Fruit fly (Drosophila melanogaster) whole organism, embryonic: ENCODE results near the gene Mbs.

Experiments
- Aef1 ChIP-seq: fragments of 200-800 bp; sonication (Bioruptor generic); IDR thresholded peaks from 3 replicates; pipeline ENCODE4 v1.3.6; 2022; ENCODE audit warnings: missing biosample characterization, missing genetic modification characterization
- Antp ChIP-seq: fragments of 200-800 bp; sonication (Bioruptor generic); optimal IDR thresholded peaks from 3 replicates; lab custom pipeline; 2016; ENCODE audit warnings: missing biosample characterization, missing genetic modification characterization
- B-H1 ChIP-seq: fragments of 200-800 bp; sonication (Bioruptor generic); IDR thresholded peaks from 3 replicates; pipeline ENCODE4 v1.3.6; 2022; ENCODE audit warnings: missing biosample characterization, missing genetic modification characterization
- CG10267 ChIP-seq: fragments of 200-800 bp; sonication (Bioruptor generic); optimal IDR thresholded peaks from 2 replicates; lab custom pipeline; 2018; ENCODE audit warnings: missing biosample characterization, mild to moderate bottlenecking, missing genetic modification characterization, moderate library complexity
- CG10274 ChIP-seq: fragments of 200-800 bp; sonication (Bioruptor generic); optimal IDR thresholded peaks from 3 replicates; lab custom pipeline; 2017; ENCODE audit warnings: missing biosample characterization, mild to moderate bottlenecking, missing genetic modification characterization
- CG10543 ChIP-seq: fragments of 200-800 bp; sonication (Bioruptor generic); optimal IDR thresholded peaks from 3 replicates; lab custom pipeline; 2017; ENCODE audit warnings: missing biosample characterization, mild to moderate bottlenecking, missing genetic modification characterization, moderate library complexity
- CG10565 ChIP-seq: fragments of 200-800 bp; sonication (Bioruptor generic); optimal IDR thresholded peaks from 3 replicates; lab custom pipeline; 2016; ENCODE audit warnings: missing biosample characterization, mild to moderate bottlenecking, missing genetic modification characterization
- CG10654 ChIP-seq: fragments of 200-800 bp; sonication (Bioruptor generic); optimal IDR thresholded peaks from 2 replicates; lab custom pipeline; 2016; ENCODE audit warnings: missing biosample characterization, missing genetic modification characterization
- CG11723 ChIP-seq: fragments of 200-800 bp; sonication (Bioruptor generic); optimal IDR thresholded peaks from 2 replicates; lab custom pipeline; 2017; ENCODE audit warnings: missing biosample characterization, mild to moderate bottlenecking, missing genetic modification characterization
- CG12104 ChIP-seq: fragments of 200-800 bp; sonication (Bioruptor generic); optimal IDR thresholded peaks from 3 replicates; lab custom pipeline; 2016; ENCODE audit warnings: missing biosample characterization, missing genetic modification characterization
- CG12155 ChIP-seq: fragments of 200-800 bp; sonication (Bioruptor generic); optimal IDR thresholded peaks from 3 replicates; lab custom pipeline; 2016; ENCODE audit warnings: missing biosample characterization, missing genetic modification characterization
- CG12659 ChIP-seq: fragments of 200-800 bp; sonication (Bioruptor generic); optimal IDR thresholded peaks from 3 replicates; lab custom pipeline; 2017; ENCODE audit warnings: mild to moderate bottlenecking, missing biosample characterization, missing genetic modification reagents, missing genetic modification characterization
- CG13775 ChIP-seq: fragments of 200-800 bp; sonication (Bioruptor generic); optimal IDR thresholded peaks from 3 replicates; lab custom pipeline; 2017; ENCODE audit warnings: missing biosample characterization, mild to moderate bottlenecking, missing genetic modification characterization
- CG14710 ChIP-seq: fragments of 200-800 bp; sonication (Bioruptor generic); optimal IDR thresholded peaks from 3 replicates; lab custom pipeline; 2019; ENCODE audit warnings: missing biosample characterization, mild to moderate bottlenecking, missing genetic modification characterization, moderate library complexity
- CG15011 ChIP-seq: fragments of 200-800 bp; sonication (Bioruptor generic); optimal IDR thresholded peaks from 3 replicates; lab custom pipeline; 2018; ENCODE audit warnings: missing biosample characterization, mild to moderate bottlenecking, missing genetic modification characterization
- CG1529 ChIP-seq: fragments of 200-800 bp; sonication (Bioruptor generic); optimal IDR thresholded peaks from 3 replicates; lab custom pipeline; 2018; ENCODE audit warnings: missing biosample characterization, missing genetic modification characterization
- CG17829 ChIP-seq: fragments of 200-800 bp; optimal IDR thresholded peaks from 2 replicates; lab custom pipeline; 2019; ENCODE audit warnings: missing biosample characterization, mild to moderate bottlenecking, missing genetic modification characterization, moderate library complexity
- CG17912 ChIP-seq: fragments of 200-800 bp; sonication (Bioruptor generic); optimal IDR thresholded peaks from 2 replicates; lab custom pipeline; 2018; ENCODE audit warnings: missing biosample characterization, mild to moderate bottlenecking, missing genetic modification characterization
- CG4360 ChIP-seq: fragments of 200-800 bp; sonication (Bioruptor generic); IDR thresholded peaks from 2 replicates; pipeline ENCODE4 v1.3.6; 2022; ENCODE audit warnings: missing biosample characterization, missing genetic modification characterization
- CG4424 ChIP-seq: fragments of 200-800 bp; sonication (Bioruptor generic); optimal IDR thresholded peaks from 3 replicates; lab custom pipeline; 2016; ENCODE audit warnings: missing biosample characterization, missing genetic modification characterization
- CG5180 ChIP-seq: fragments of 200-800 bp; sonication (Bioruptor generic); optimal IDR thresholded peaks from 3 replicates; lab custom pipeline; 2017; ENCODE audit warnings: missing biosample characterization, missing genetic modification characterization, mild to moderate bottlenecking, moderate library complexity, missing genetic modification reagents
- CG7357 ChIP-seq: fragments of 200-800 bp; sonication (Bioruptor generic); IDR thresholded peaks from 3 replicates; pipeline ENCODE4 v1.3.6; 2022; ENCODE audit warnings: missing biosample characterization, missing genetic modification characterization
- CG8359 ChIP-seq: fragments of 200-800 bp; sonication (Bioruptor generic); optimal IDR thresholded peaks from 2 replicates; lab custom pipeline; 2017; ENCODE audit warnings: missing biosample characterization, mild to moderate bottlenecking, missing genetic modification characterization, borderline replicate concordance
- CG9727 ChIP-seq: fragments of 200-800 bp; sonication (Bioruptor generic); optimal IDR thresholded peaks from 3 replicates; lab custom pipeline; 2017; ENCODE audit warnings: missing biosample characterization, mild to moderate bottlenecking, missing genetic modification characterization
- CHES-1-like ChIP-seq: fragments of 200-800 bp; sonication (Bioruptor generic); optimal IDR thresholded peaks from 2 replicates; lab custom pipeline; 2016; ENCODE audit warnings: missing biosample characterization, missing genetic modification characterization
- Doc3 ChIP-seq: fragments of 200-800 bp; sonication (Bioruptor generic); IDR thresholded peaks from 3 replicates; pipeline ENCODE4 v1.3.6; 2022; ENCODE audit warnings: missing biosample characterization, missing genetic modification characterization; ENCODE audit not compliant: partially characterized antibody
- Dp ChIP-seq: fragments of 200-800 bp; sonication (Bioruptor generic); optimal IDR thresholded peaks from 2 replicates; lab custom pipeline; 2018; ENCODE audit warnings: missing biosample characterization, mild to moderate bottlenecking, missing genetic modification characterization, moderate library complexity
- Ets65A ChIP-seq: fragments of 200-800 bp; sonication (Bioruptor generic); peaks from one replicate; lab custom pipeline; 2016; ENCODE audit warnings: missing biosample characterization, missing genetic modification characterization
- MBD-R2 ChIP-seq: fragments of 200-800 bp; sonication (Bioruptor generic); IDR thresholded peaks from 2 replicates; pipeline ENCODE4 v1.3.6; 2022; ENCODE audit warnings: missing biosample characterization, missing genetic modification characterization
- Max ChIP-seq: fragments of 200-800 bp; sonication (Bioruptor generic); optimal IDR thresholded peaks from 2 replicates; lab custom pipeline; 2016; ENCODE audit warnings: missing biosample characterization, mild to moderate bottlenecking, missing genetic modification characterization
- Myb ChIP-seq: fragments of 200-800 bp; sonication (Bioruptor generic); optimal IDR thresholded peaks from 2 replicates; lab custom pipeline; 2016; ENCODE audit warnings: missing biosample characterization, missing genetic modification characterization
- Rfx ChIP-seq: fragments of 200-800 bp; sonication (Bioruptor generic); IDR thresholded peaks from 2 replicates; pipeline ENCODE4 v1.3.6; 2022; ENCODE audit warnings: missing biosample characterization, missing genetic modification characterization
- Taf1 ChIP-seq: fragments of 200-800 bp; sonication (Bioruptor generic); IDR thresholded peaks from 2 replicates; pipeline ENCODE4 v1.3.6; 2022; ENCODE audit warnings: missing biosample characterization, missing genetic modification characterization
- Usf ChIP-seq: fragments of 200-800 bp; sonication (Bioruptor generic); optimal IDR thresholded peaks from 2 replicates; lab custom pipeline; 2017; ENCODE audit warnings: missing genotype, missing biosample characterization, missing genetic modification characterization
- az2 ChIP-seq: fragments of 200-800 bp; sonication (Bioruptor generic); optimal IDR thresholded peaks from 3 replicates; lab custom pipeline; 2016; ENCODE audit warnings: missing biosample characterization, missing genetic modification characterization
- bigmax ChIP-seq: fragments of 200-800 bp; sonication (Bioruptor generic); optimal IDR thresholded peaks from 2 replicates; lab custom pipeline; 2018; ENCODE audit warnings: missing biosample characterization, mild to moderate bottlenecking, missing genetic modification characterization
- bsh ChIP-seq, 2 experiments: fragments of 200-800 bp; sonication (Bioruptor generic); optimal IDR thresholded peaks; 2 replicates each; lab custom pipeline; 2017 to 2018; ENCODE audit warnings: mild to moderate bottlenecking in 2 of 2, missing biosample characterization in 2 of 2, missing genetic modification characterization in 2 of 2, moderate library complexity in 1 of 2
- cwo ChIP-seq: fragments of 200-800 bp; sonication (Bioruptor generic); optimal IDR thresholded peaks from 3 replicates; lab custom pipeline; 2017; ENCODE audit warnings: missing biosample characterization, missing genetic modification characterization, mild to moderate bottlenecking, moderate library complexity, missing genetic modification reagents
- dpn ChIP-seq, 2 experiments: fragments of 200-800 bp; sonication (Bioruptor generic); optimal IDR thresholded peaks; 3 replicates each; lab custom pipeline; 2016; ENCODE audit warnings: missing biosample characterization in 2 of 2, missing genetic modification characterization in 2 of 2
- emc ChIP-seq: fragments of 200-800 bp; sonication (Bioruptor generic); optimal IDR thresholded peaks from 2 replicates; lab custom pipeline; 2016; ENCODE audit warnings: missing biosample characterization, missing genetic modification characterization
- lab ChIP-seq: fragments of 200-800 bp; sonication (Bioruptor generic); optimal IDR thresholded peaks from 3 replicates; lab custom pipeline; 2017; ENCODE audit warnings: missing biosample characterization, missing genetic modification characterization, mild to moderate bottlenecking, moderate library complexity, missing genetic modification reagents
- row ChIP-seq: fragments of 200-800 bp; sonication (Bioruptor generic); IDR thresholded peaks from 3 replicates; pipeline ENCODE4 v1.3.6; 2022; ENCODE audit warnings: missing biosample characterization, missing genetic modification characterization
- sd ChIP-seq: fragments of 200-800 bp; sonication (Bioruptor generic); optimal IDR thresholded peaks from 3 replicates; lab custom pipeline; 2018; ENCODE audit warnings: missing biosample characterization, mild to moderate bottlenecking, missing genetic modification characterization, moderate library complexity
- sens ChIP-seq: fragments of 200-800 bp; sonication (Bioruptor generic); peaks from one replicate; lab custom pipeline; 2016; ENCODE audit warnings: missing biosample characterization, missing genetic modification characterization
- sug ChIP-seq: fragments of 200-800 bp; optimal IDR thresholded peaks from 2 replicates; lab custom pipeline; 2019; ENCODE audit warnings: missing biosample characterization, mild to moderate bottlenecking, missing genetic modification characterization, moderate library complexity
- tin ChIP-seq: fragments of 200-800 bp; sonication (Bioruptor generic); optimal IDR thresholded peaks from 3 replicates; lab custom pipeline; 2016; ENCODE audit warnings: missing biosample characterization, missing genetic modification characterization
- wdn ChIP-seq: fragments of 200-800 bp; sonication (Bioruptor generic); IDR thresholded peaks from 2 replicates; pipeline ENCODE4 v1.3.6; 2022; ENCODE audit warnings: missing biosample characterization, missing genetic modification characterization
- zf30C ChIP-seq: fragments of 200-800 bp; sonication (Bioruptor generic); optimal IDR thresholded peaks from 3 replicates; lab custom pipeline; 2018; ENCODE audit warnings: missing biosample characterization, mild to moderate bottlenecking, missing genetic modification characterization
- zfh2 ChIP-seq: fragments of 200-800 bp; sonication (Bioruptor generic); optimal IDR thresholded peaks from 2 replicates; lab custom pipeline; 2016; ENCODE audit warnings: missing biosample characterization, missing genetic modification characterization

Gene Mbs

dm6 chr3L:16060806-16061600, 9.2 kb downstream of the Mbs start (continued):
- TF ChIP-seq CHES-1-like (peak; percentile 14), wdn (GFP tag; lab: Robert Waterston, UW) (0 out of 2 replicates have a peak, but pooled peaks have one; percentile 7), CG5180 (peak; percentile 17), sug (tag; lab: Kevin White, UChicago) (no peak), Ets65A (peak; percentile 82), Dp (GFP tag; lab: Kevin White, UChicago) (no peak), CG10543 (GFP tag; lab: Kevin White, UChicago) (peak; percentile 56), bsh (GFP tag; optimal IDR thresholded peaks at IDR 0.05; lab: Kevin White, UChicago) (peak in 1 of 2 experiments; percentile 51), row (GFP tag; lab: Robert Waterston, UW) (peak; percentile 61; the same call in 2 of the 3 replicates), CG7357 (GFP tag; lab: Robert Waterston, UW) (0 out of 3 replicates have a peak, but pooled peaks have one; percentile 16), Taf1 (GFP tag; lab: Robert Waterston, UW) (no peak), CG12104 (peak; percentile 15), az2 (GFP tag; lab: Kevin White, UChicago) (peak; percentile 51), bigmax (GFP tag; lab: Kevin White, UChicago) (no peak), CG1529 (GFP tag; lab: Kevin White, UChicago) (peak; percentile 28), Usf (GFP tag; lab: Kevin White, UChicago) (peak; percentile 21), Max (GFP tag; lab: Kevin White, UChicago) (peak; percentile 25), Doc3 (GFP tag; lab: Robert Waterston, UW) (no peak), CG10565 (GFP tag; lab: Kevin White, UChicago) (no peak), CG10267 (tag; lab: Kevin White, UChicago) (peak; percentile 43), cwo (GFP tag; lab: Kevin White, UChicago) (peak; percentile 33), CG4360 (no peak), CG12659 (GFP tag; lab: Kevin White, UChicago) (peak; percentile 70), lab (GFP tag; lab: Kevin White, UChicago) (peak; percentile 50), CG4424 (GFP tag; lab: Kevin White, UChicago) (peak; percentile 55), CG17829 (peak; percentile 53), B-H1 (GFP tag; lab: Robert Waterston, UW) (no peak), CG11723 (peak; percentile 40), emc (GFP tag; lab: Kevin White, UChicago) (no peak), CG10274 (peak; percentile 46), dpn (GFP tag; optimal IDR thresholded peaks at IDR 0.05; lab: Kevin White, UChicago) (peak; percentile 22 to 33), CG9727 (peak; percentile 76), Aef1 (GFP tag; lab: Robert Waterston, UW) (no peak), Rfx (GFP tag; lab: Robert Waterston, UW) (peak; percentile 39; the same call in 1 of the 2 replicates), zfh2 (peak; percentile 20), sd (peak; percentile 76), sens (GFP tag; lab: Kevin White, UChicago) (peak; percentile 88), CG17912 (no peak), CG10654 (peak; percentile 5), tin (GFP tag; lab: Kevin White, UChicago) (peak; percentile 22), CG14710 (tag; lab: Kevin White, UChicago) (peak; percentile 71), CG8359 (peak; percentile 25), CG13775 (GFP tag; lab: Kevin White, UChicago) (peak; percentile 54), CG15011 (GFP tag; lab: Kevin White, UChicago) (peak; percentile 34), MBD-R2 (GFP tag; lab: Robert Waterston, UW) (peak; percentile 9; the same call in 1 of the 2 replicates), Antp (peak; percentile 19), zf30C (GFP tag; lab: Kevin White, UChicago) (peak; percentile 38), CG12155 (GFP tag; lab: Kevin White, UChicago) (peak; percentile 38), Myb (GFP tag; lab: Kevin White, UChicago) (peak; percentile 22)
